Worm (Caenorhabditis elegans): ENCODE data around the gene ech-8.

DNA sequence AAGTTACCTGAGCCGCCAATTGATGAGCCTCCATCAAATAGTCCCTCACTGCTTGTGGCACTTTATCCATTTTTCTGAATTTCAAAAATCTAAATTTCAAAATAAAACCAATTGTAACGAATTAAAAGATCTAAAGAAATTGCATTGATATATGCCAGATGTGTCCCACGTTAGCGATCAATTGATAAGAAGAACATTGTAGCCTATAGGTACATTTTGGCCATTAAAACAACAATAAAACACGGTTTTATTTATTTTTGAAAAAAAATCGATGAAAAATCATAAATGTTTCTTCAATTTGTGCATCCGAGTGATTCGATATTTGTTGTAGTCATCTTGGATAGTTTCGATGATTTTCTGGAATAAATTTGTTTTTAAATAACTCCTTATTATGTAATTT, at the start of gene ech-8:
- TF ChIP-seq sem-2 (GFP tag; optimal IDR thresholded peaks at IDR 0.05) (no peak), nhr-237 (tag; optimal IDR thresholded peaks at IDR 0.05) (no peak), lsy-2 (tag; optimal IDR thresholded peaks at IDR 0.05) (no peak), nhr-28 (tag; optimal IDR thresholded peaks at IDR 0.05) (no peak), sptf-1 (tag; optimal IDR thresholded peaks at IDR 0.05) (no peak), nhr-2 (tag; optimal IDR thresholded peaks at IDR 0.05) (no peak), hlh-1 (tag; optimal IDR thresholded peaks at IDR 0.05) (no peak), nhr-76 (tag; optimal IDR thresholded peaks at IDR 0.05) (no peak)

Data from whole organism, mixed stage, embryonic.